Worm (Caenorhabditis elegans) whole organism, L4/young adult: ENCODE measurements around the gene yif-1.

ENCODE experiments used
- W03F9.2 ChIP-seq: fragments of 150-350 bp; optimal IDR thresholded peaks from 2 replicates; lab custom pipeline; 2014; ENCODE audit warnings: missing biosample characterization, missing genetic modification characterization
- dao-5 ChIP-seq: sonication (generic microtip); optimal IDR thresholded peaks from 2 replicates; lab custom pipeline; 2016; ENCODE audit warnings: missing genotype, missing genetic modification characterization, moderate library complexity, missing compliant biosample characterization
- him-1 ChIP-seq: sonication (generic microtip); optimal IDR thresholded peaks from 2 replicates; lab custom pipeline; 2016; ENCODE audit warnings: missing genotype, missing genetic modification reagents, missing genetic modification characterization, missing compliant biosample characterization

ce11 chrV:10090461-10090860 lies 35.7 kb upstream of the yif-1 start, which contains the start of gene R04B5.7:
- TF ChIP-seq W03F9.2 (tag; lab: Kevin White, UChicago) (no peak), him-1 (tag; lab: Kevin White, UChicago) (no peak), dao-5 (no peak)
